Fruit fly (Drosophila melanogaster): Measurements from ENCODE around the gene mth.

mth gene

dm6 chr3L:324486-324885 is 22.3 kb downstream of the mth start, which contains the start of gene CG32344 (continued):
- TF ChIP-seq sna (GFP tag; IDR thresholded peaks at IDR 0.05; ENCODE audit: partially characterized antibody) (peak; percentile 72), nmo (GFP tag; optimal IDR thresholded peaks at IDR 0.05) (peak; percentile 16), Atf-2 (GFP tag; optimal IDR thresholded peaks at IDR 0.05) (no peak), dm (GFP tag; optimal IDR thresholded peaks at IDR 0.05) (peak; percentile 97), hb (GFP tag; IDR thresholded peaks at IDR 0.05; ENCODE audit: partially characterized antibody) (no peak), CG1603 (tag; optimal IDR thresholded peaks at IDR 0.05) (peak; percentile 41), CG14710 (tag; optimal IDR thresholded peaks at IDR 0.05) (peak; percentile 44), CG2116 (GFP tag; optimal IDR thresholded peaks at IDR 0.05) (peak; percentile 51), jumu (GFP tag; optimal IDR thresholded peaks at IDR 0.05) (no peak), HmgD (GFP tag; optimal IDR thresholded peaks at IDR 0.05) (no peak), Camta (GFP tag; optimal IDR thresholded peaks at IDR 0.05) (no peak), trem (tag; optimal IDR thresholded peaks at IDR 0.05) (peak; percentile 50), YL-1 (GFP tag; optimal IDR thresholded peaks at IDR 0.05) (peak; percentile 90), stwl (tag; optimal IDR thresholded peaks at IDR 0.05) (peak; percentile 81), Drgx (GFP tag; IDR thresholded peaks at IDR 0.05) (no peak), Dbx (GFP tag; IDR thresholded peaks at IDR 0.05) (no peak), CG12219 (GFP tag; optimal IDR thresholded peaks at IDR 0.05) (no peak), amos (GFP tag; IDR thresholded peaks at IDR 0.05; ENCODE audit: partially characterized antibody) (peak; percentile 76), CG14860 (GFP tag; IDR thresholded peaks at IDR 0.05; ENCODE audit: partially characterized antibody) (peak; percentile 59), hkb (optimal IDR thresholded peaks at IDR 0.05) (no peak), hkb (GFP tag; IDR thresholded peaks at IDR 0.05) (no peak), usp (GFP tag; optimal IDR thresholded peaks at IDR 0.05) (no peak), CG7745 (tag; optimal IDR thresholded peaks at IDR 0.05) (no peak), CG12659 (GFP tag; optimal IDR thresholded peaks at IDR 0.05) (peak; percentile 16), Dref (GFP tag; IDR thresholded peaks at IDR 0.05) (peak; percentile 84), Bdp1 (GFP tag; optimal IDR thresholded peaks at IDR 0.05) (no peak), NC2β (GFP tag; optimal IDR thresholded peaks at IDR 0.05) (no peak), HLH4C (GFP tag; IDR thresholded peaks at IDR 0.05; ENCODE audit: partially characterized antibody) (peak; percentile 67), Adf1 (GFP tag; IDR thresholded peaks at IDR 0.05) (no peak), CG30431 (GFP tag; optimal IDR thresholded peaks at IDR 0.05) (no peak), br (optimal IDR thresholded peaks at IDR 0.05) (no peak), chn (GFP tag; optimal IDR thresholded peaks at IDR 0.05) (no peak), Sry-δ (GFP tag; optimal IDR thresholded peaks at IDR 0.05) (peak; percentile 63), ewg (GFP tag; optimal IDR thresholded peaks at IDR 0.05) (no peak), Ets97D (GFP tag; optimal IDR thresholded peaks at IDR 0.05) (peak; percentile 42), Dp (GFP tag; optimal IDR thresholded peaks at IDR 0.05) (peak; percentile 90), Rfx (GFP tag; IDR thresholded peaks at IDR 0.05) (0 out of 2 replicates have a peak, but pooled peaks have one; percentile 13), CG31388 (GFP tag; optimal IDR thresholded peaks at IDR 0.05) (no peak), grn (GFP tag; optimal IDR thresholded peaks at IDR 0.05) (peak; percentile 40), CG4617 (GFP tag; optimal IDR thresholded peaks at IDR 0.05; ENCODE audit: borderline replicate concordance) (peak; percentile 44), CG10565 (GFP tag; optimal IDR thresholded peaks at IDR 0.05) (no peak), zen (tag; optimal IDR thresholded peaks at IDR 0.05) (no peak), Dll (GFP tag; IDR thresholded peaks at IDR 0.05; ENCODE audit: partially characterized antibody) (peak; percentile 80), Chrac-16 (GFP tag; optimal IDR thresholded peaks at IDR 0.05) (no peak), BEAF-32 (GFP tag; optimal IDR thresholded peaks at IDR 0.05) (peak; percentile 82), mld (GFP tag; IDR thresholded peaks at IDR 0.05; ENCODE audit: partially characterized antibody) (peak; percentile 50; the same call in 1 of the 3 replicates), cwo (GFP tag; optimal IDR thresholded peaks at IDR 0.05) (peak; percentile 78), CG17385 (GFP tag; optimal IDR thresholded peaks at IDR 0.05) (peak; percentile 70), CG34224 (GFP tag; IDR thresholded peaks at IDR 0.05; ENCODE audit: partially characterized antibody) (peak; percentile 69), CG9876 (GFP tag; optimal IDR thresholded peaks at IDR 0.05) (no peak), PHDP (tag; optimal IDR thresholded peaks at IDR 0.05) (peak; percentile 15)
